Fruit fly (Drosophila melanogaster) whole organism, embryonic: Measurements from ENCODE around the gene Atg6.

Experiments used
- Atf6 ChIP-seq: fragments of 200-800 bp; sonication (Bioruptor generic); IDR thresholded peaks from 2 replicates; pipeline ENCODE4 v1.3.6; 2022; ENCODE audit warnings: missing biosample characterization, missing genetic modification characterization
- CG10147 ChIP-seq: fragments of 200-800 bp; sonication (Bioruptor generic); optimal IDR thresholded peaks from 2 replicates; lab custom pipeline; 2019; ENCODE audit warnings: missing biosample characterization, mild to moderate bottlenecking, missing genetic modification characterization, moderate library complexity
- CG10543 ChIP-seq: fragments of 200-800 bp; sonication (Bioruptor generic); optimal IDR thresholded peaks from 3 replicates; lab custom pipeline; 2017; ENCODE audit warnings: missing biosample characterization, mild to moderate bottlenecking, missing genetic modification characterization, moderate library complexity
- CG12391 ChIP-seq: fragments of 200-800 bp; sonication (Bioruptor generic); optimal IDR thresholded peaks from 3 replicates; lab custom pipeline; 2018; ENCODE audit warnings: missing biosample characterization, mild to moderate bottlenecking, missing genetic modification characterization, moderate library complexity
- CG14667 ChIP-seq: fragments of 200-800 bp; sonication (Bioruptor generic); IDR thresholded peaks from 2 replicates; pipeline ENCODE4 v1.3.6; 2022; ENCODE audit warnings: missing biosample characterization, missing genetic modification characterization
- CG15073 ChIP-seq: fragments of 200-800 bp; sonication (Bioruptor generic); optimal IDR thresholded peaks from 2 replicates; lab custom pipeline; 2016; ENCODE audit warnings: missing biosample characterization, missing genetic modification characterization
- CG17361 ChIP-seq: fragments of 200-800 bp; sonication (Bioruptor generic); IDR thresholded peaks from 3 replicates; pipeline ENCODE4 v1.3.6; 2022; ENCODE audit warnings: missing biosample characterization, missing genetic modification characterization
- CG2116 ChIP-seq: fragments of 200-800 bp; sonication (Bioruptor generic); optimal IDR thresholded peaks from 3 replicates; lab custom pipeline; 2018; ENCODE audit warnings: missing biosample characterization, mild to moderate bottlenecking, missing genetic modification characterization
- CG32767 ChIP-seq: fragments of 200-800 bp; sonication (Bioruptor generic); IDR thresholded peaks from 2 replicates; pipeline ENCODE4 v1.3.6; 2022; ENCODE audit warnings: missing biosample characterization, missing genetic modification characterization
- CG3995 ChIP-seq: fragments of 200-800 bp; sonication (Bioruptor generic); optimal IDR thresholded peaks from 3 replicates; lab custom pipeline; 2016; ENCODE audit warnings: missing biosample characterization, missing genetic modification characterization
- CG4328 ChIP-seq: fragments of 200-800 bp; sonication (Bioruptor generic); optimal IDR thresholded peaks from 3 replicates; lab custom pipeline; 2017; ENCODE audit warnings: missing biosample characterization, missing genetic modification reagents, missing genetic modification characterization
- CG4360 ChIP-seq: fragments of 200-800 bp; sonication (Bioruptor generic); IDR thresholded peaks from 2 replicates; pipeline ENCODE4 v1.3.6; 2022; ENCODE audit warnings: missing biosample characterization, missing genetic modification characterization
- CG6813 ChIP-seq: fragments of 200-800 bp; sonication (Bioruptor generic); optimal IDR thresholded peaks from 2 replicates; lab custom pipeline; 2017; ENCODE audit warnings: missing biosample characterization, missing genetic modification characterization, mild to moderate bottlenecking, moderate library complexity, missing genetic modification reagents
- CG8281 ChIP-seq: fragments of 200-800 bp; sonication (Bioruptor generic); optimal IDR thresholded peaks from 2 replicates; lab custom pipeline; 2018; ENCODE audit warnings: missing biosample characterization, mild to moderate bottlenecking, missing genetic modification characterization, moderate library complexity
- CG8478 ChIP-seq: fragments of >200 bp; optimal IDR thresholded peaks from 2 replicates; lab custom pipeline; 2018
- Dbx ChIP-seq: fragments of 200-800 bp; sonication (Bioruptor generic); IDR thresholded peaks from 3 replicates; pipeline ENCODE4 v1.3.6; 2022; ENCODE audit warnings: missing biosample characterization, missing genetic modification characterization
- Dfd ChIP-seq, 2 experiments: fragments of >200 bp; optimal IDR thresholded peaks; 2 replicates each; lab custom pipeline; 2017; ENCODE audit warnings: missing biosample characterization in 2 of 2, missing genetic modification characterization in 2 of 2
- E2f1 ChIP-seq: fragments of 200-800 bp; sonication (Bioruptor generic); IDR thresholded peaks from 2 replicates; pipeline ENCODE4 v1.3.6; 2022; ENCODE audit warnings: missing biosample characterization, missing genetic modification characterization
- Gsc ChIP-seq: fragments of 200-800 bp; sonication (Bioruptor generic); IDR thresholded peaks from 2 replicates; pipeline ENCODE4 v1.3.6; 2022; ENCODE audit warnings: missing biosample characterization, missing genetic modification characterization
- MESR4 ChIP-seq: fragments of 200-800 bp; sonication (Bioruptor generic); optimal IDR thresholded peaks from 2 replicates; lab custom pipeline; 2018; ENCODE audit warnings: missing biosample characterization, mild to moderate bottlenecking, missing genetic modification characterization, moderate library complexity
- Myb ChIP-seq: fragments of 200-800 bp; sonication (Bioruptor generic); optimal IDR thresholded peaks from 2 replicates; lab custom pipeline; 2016; ENCODE audit warnings: missing biosample characterization, missing genetic modification characterization
- NfI ChIP-seq: fragments of 200-800 bp; sonication (Bioruptor generic); optimal IDR thresholded peaks from 3 replicates; lab custom pipeline; 2018; ENCODE audit warnings: missing biosample characterization, mild to moderate bottlenecking, missing genetic modification characterization, moderate library complexity
- Pdp1 ChIP-seq, 2 experiments: fragments of 200-800 bp; sonication (Bioruptor generic); optimal IDR thresholded peaks; 3 replicates each; lab custom pipeline; 2016; ENCODE audit warnings: missing biosample characterization in 2 of 2, missing genetic modification characterization in 2 of 2, mild to moderate bottlenecking in 1 of 2, moderate library complexity in 1 of 2
- Ssrp ChIP-seq: fragments of 200-800 bp; sonication (Bioruptor generic); optimal IDR thresholded peaks from 2 replicates; lab custom pipeline; 2018; ENCODE audit warnings: missing biosample characterization, mild to moderate bottlenecking, missing genetic modification characterization, moderate library complexity
- dimm ChIP-seq: fragments of 200-800 bp; sonication (Bioruptor generic); IDR thresholded peaks from 2 replicates; pipeline ENCODE4 v1.3.6; 2022; ENCODE audit warnings: missing biosample characterization, missing genetic modification characterization
- fd64A ChIP-seq: fragments of 200-800 bp; sonication (Bioruptor generic); optimal IDR thresholded peaks from 3 replicates; lab custom pipeline; 2018; ENCODE audit warnings: missing biosample characterization, mild to moderate bottlenecking, missing genetic modification characterization
- gce ChIP-seq: fragments of 200-800 bp; sonication (Bioruptor generic); IDR thresholded peaks from 3 replicates; pipeline ENCODE4 v1.3.6; 2022; ENCODE audit warnings: missing biosample characterization, missing genetic modification characterization
- gcm ChIP-seq: fragments of 200-800 bp; sonication (Bioruptor generic); optimal IDR thresholded peaks from 2 replicates; lab custom pipeline; 2019; ENCODE audit warnings: missing biosample characterization, mild to moderate bottlenecking, missing genetic modification characterization, moderate library complexity
- hkb ChIP-seq, 2 experiments: fragments of 200-800 bp in 1 of 2; fragments of >200 bp in 1 of 2; sonication (Bioruptor generic) in 1 of 2; IDR thresholded peaks in 1 of 2; optimal IDR thresholded peaks in 1 of 2; 2 replicates each; pipeline versions ENCODE4 v1.3.6 to Lab custom; 2017 to 2022; ENCODE audit warnings: missing biosample characterization in 1 of 2, missing genetic modification characterization in 1 of 2
- lola ChIP-seq, 3 experiments: fragments of >200 bp in 2 of 3; fragments of 200-800 bp in 1 of 3; sonication (Bioruptor generic) in 1 of 3; optimal IDR thresholded peaks; 2 replicates each; lab custom pipeline; 2017 to 2019; ENCODE audit warnings: missing biosample characterization in 3 of 3, missing genetic modification characterization in 3 of 3, mild to moderate bottlenecking in 1 of 3, moderate library complexity in 1 of 3
- nerfin-1 ChIP-seq: fragments of 200-800 bp; sonication (Bioruptor generic); optimal IDR thresholded peaks from 3 replicates; lab custom pipeline; 2019; ENCODE audit warnings: missing biosample characterization, mild to moderate bottlenecking, missing genetic modification characterization, moderate library complexity
- otp ChIP-seq: fragments of 200-800 bp; sonication (Bioruptor generic); IDR thresholded peaks from 3 replicates; pipeline ENCODE4, ENCODE4 v1.3.6; 2022; ENCODE audit warnings: missing biosample characterization, missing genetic modification characterization
- phol ChIP-seq: fragments of 200-800 bp; sonication (Bioruptor generic); optimal IDR thresholded peaks from 3 replicates; lab custom pipeline; 2018; ENCODE audit warnings: missing biosample characterization, mild to moderate bottlenecking, missing genetic modification characterization, moderate library complexity
- pnt ChIP-seq: fragments of 200-800 bp; sonication (Bioruptor generic); optimal IDR thresholded peaks from 3 replicates; lab custom pipeline; 2016; ENCODE audit warnings: missing biosample characterization, missing genetic modification characterization
- pros ChIP-seq: fragments of 200-800 bp; sonication (Bioruptor generic); optimal IDR thresholded peaks from 3 replicates; lab custom pipeline; 2019; ENCODE audit warnings: missing biosample characterization, mild to moderate bottlenecking, missing genetic modification characterization, moderate library complexity
- slou ChIP-seq: fragments of 200-800 bp; sonication (Bioruptor generic); optimal IDR thresholded peaks from 3 replicates; lab custom pipeline; 2016; ENCODE audit warnings: missing biosample characterization, missing genetic modification characterization
- ssp ChIP-seq: fragments of 200-800 bp; sonication (Bioruptor generic); IDR thresholded peaks from 2 replicates; pipeline ENCODE4 v1.3.6; 2022; ENCODE audit warnings: missing biosample characterization, missing genetic modification characterization
- sug ChIP-seq: fragments of 200-800 bp; optimal IDR thresholded peaks from 2 replicates; lab custom pipeline; 2019; ENCODE audit warnings: missing biosample characterization, mild to moderate bottlenecking, missing genetic modification characterization, moderate library complexity
- trem ChIP-seq: fragments of 200-800 bp; optimal IDR thresholded peaks from 3 replicates; lab custom pipeline; 2019; ENCODE audit warnings: missing biosample characterization, mild to moderate bottlenecking, missing genetic modification characterization, moderate library complexity
- trh ChIP-seq: fragments of 200-800 bp; sonication (Bioruptor generic); optimal IDR thresholded peaks from 2 replicates; lab custom pipeline; 2016; ENCODE audit warnings: missing biosample characterization, missing genetic modification characterization
- unpg ChIP-seq: fragments of 200-800 bp; sonication (Bioruptor generic); optimal IDR thresholded peaks from 3 replicates; lab custom pipeline; 2018; ENCODE audit warnings: missing biosample characterization, mild to moderate bottlenecking, missing genetic modification characterization, moderate library complexity
- wek ChIP-seq: fragments of 200-800 bp; sonication (Bioruptor generic); optimal IDR thresholded peaks from 3 replicates; lab custom pipeline; 2018; ENCODE audit warnings: missing biosample characterization, mild to moderate bottlenecking, missing genetic modification characterization, moderate library complexity
- yki ChIP-seq: fragments of >200 bp; optimal IDR thresholded peaks from 3 replicates; lab custom pipeline; 2018
- zfh1 ChIP-seq: fragments of 200-800 bp; sonication (Bioruptor generic); IDR thresholded peaks from 3 replicates; pipeline ENCODE4 v1.3.6; 2022; ENCODE audit warnings: missing biosample characterization, missing genetic modification characterization

Atg6 gene

dm6 chr3R:24025715-24026467 lies 24.7 kb downstream of the Atg6 start (continued):
- no peak for TF ChIP-seq pros (GFP tag; lab: Kevin White, UChicago)
- no peak for TF ChIP-seq CG2116 (GFP tag; lab: Kevin White, UChicago)
- TF ChIP-seq trh (GFP tag; lab: Kevin White, UChicago), result no peak
- no peak for TF ChIP-seq CG14667 (GFP tag; lab: Robert Waterston, UW)
- no peak for TF ChIP-seq dimm (GFP tag; lab: Robert Waterston, UW)
- no peak for TF ChIP-seq CG32767 (GFP tag; lab: Robert Waterston, UW)
- TF ChIP-seq phol (tag; lab: Kevin White, UChicago), result peak; percentile 7
- no peak for TF ChIP-seq nerfin-1
- no peak for TF ChIP-seq CG15073 (GFP tag; lab: Kevin White, UChicago)
- TF ChIP-seq CG12391 (tag; lab: Kevin White, UChicago), result peak; percentile 58
- no peak for TF ChIP-seq MESR4 (GFP tag; lab: Kevin White, UChicago)
- peak; percentile 5 for TF ChIP-seq unpg (GFP tag; lab: Kevin White, UChicago)
- TF ChIP-seq slou (GFP tag; lab: Kevin White, UChicago), result no peak
- peak in 1 of 3 experiments; percentile 17 for TF ChIP-seq lola (GFP tag; optimal IDR thresholded peaks at IDR 0.05; lab: Kevin White, UChicago)
- TF ChIP-seq wek, result no peak
- TF ChIP-seq Gsc (GFP tag; lab: Robert Waterston, UW), result no peak
- no peak for TF ChIP-seq gce (GFP tag; lab: Robert Waterston, UW)
- TF ChIP-seq Dbx (GFP tag; lab: Robert Waterston, UW), result no peak
- TF ChIP-seq CG10543 (GFP tag; lab: Kevin White, UChicago), result no peak
- no peak for TF ChIP-seq NfI (GFP tag; lab: Kevin White, UChicago)
- TF ChIP-seq yki (lab: Kevin White, UChicago), result no peak
- no peak for TF ChIP-seq CG6813
- TF ChIP-seq otp (GFP tag; lab: Robert Waterston, UW), result no peak
- TF ChIP-seq E2f1 (GFP tag; lab: Robert Waterston, UW), result no peak
- no peak for TF ChIP-seq trem (tag; lab: Kevin White, UChicago)
- TF ChIP-seq CG8281 (tag; lab: Kevin White, UChicago), result no peak
- TF ChIP-seq CG17361 (GFP tag; lab: Robert Waterston, UW), result peak; percentile 49; the same call in 2 of the 3 replicates
- TF ChIP-seq Myb (GFP tag; lab: Kevin White, UChicago), result no peak
- TF ChIP-seq CG3995 (GFP tag; lab: Kevin White, UChicago), result no peak
- TF ChIP-seq Pdp1 (GFP tag; optimal IDR thresholded peaks at IDR 0.05; lab: Kevin White, UChicago), result peak in 1 of 2 experiments; percentile 51
- TF ChIP-seq Ssrp, result peak; percentile 29
- no peak for TF ChIP-seq Dfd (GFP tag; optimal IDR thresholded peaks at IDR 0.05; lab: Kevin White, UChicago)
- TF ChIP-seq CG4328 (GFP tag; lab: Kevin White, UChicago), result no peak
- no peak for TF ChIP-seq sug (tag; lab: Kevin White, UChicago)
- TF ChIP-seq gcm, result no peak
- no peak for TF ChIP-seq fd64A

- TF ChIP-seq ssp (GFP tag; lab: Robert Waterston, UW) (no peak), zfh1 (GFP tag; lab: Robert Waterston, UW) (0 out of 3 replicates have a peak, but pooled peaks have one; percentile 27), CG10147 (GFP tag; lab: Kevin White, UChicago) (no peak), CG8478 (lab: Kevin White, UChicago) (peak; percentile 73), CG4360 (GFP tag; lab: Robert Waterston, UW) (peak; percentile 46; the same call in 1 of the 2 replicates), pnt (no peak), hkb (optimal IDR thresholded peaks at IDR 0.05; lab: Kevin White, UChicago) (no peak), hkb (GFP tag; IDR thresholded peaks at IDR 0.05; lab: Robert Waterston, UW) (no peak), Atf6 (GFP tag; lab: Robert Waterston, UW) (no peak), CG3995 (GFP tag; lab: Kevin White, UChicago) (no peak)
Observed at dm6 chr3R:24024688-24025087, 25.9 kb downstream of the Atg6 start.
